Worm (Caenorhabditis elegans) whole organism, L4/young adult: ENCODE data around the gene M03B6.4.

Source experiments
- W03F9.2 ChIP-seq: fragments of 150-350 bp; optimal IDR thresholded peaks from 2 replicates; lab custom pipeline; 2014; ENCODE audit warnings: missing biosample characterization, missing genetic modification characterization
- dao-5 ChIP-seq: sonication (generic microtip); optimal IDR thresholded peaks from 2 replicates; lab custom pipeline; 2016; ENCODE audit warnings: missing genotype, missing genetic modification characterization, moderate library complexity, missing compliant biosample characterization
- him-1 ChIP-seq: sonication (generic microtip); optimal IDR thresholded peaks from 2 replicates; lab custom pipeline; 2016; ENCODE audit warnings: missing genotype, missing genetic modification reagents, missing genetic modification characterization, missing compliant biosample characterization

Gene M03B6.4

ce11 chrX:13858693-13859092, at the start of gene M03B6.4:
Gene M03B6.4 (plus strand): TSS chrX:13858841.
- no peak for TF ChIP-seq W03F9.2 (tag; lab: Kevin White, UChicago)
- no peak for TF ChIP-seq him-1 (tag; lab: Kevin White, UChicago)
- no peak for TF ChIP-seq dao-5

- TF ChIP-seq W03F9.2 (tag; lab: Kevin White, UChicago), result no peak
- no peak for TF ChIP-seq him-1 (tag; lab: Kevin White, UChicago)
- TF ChIP-seq dao-5, result no peak
These were observed 48.9 kb upstream of the M03B6.4 start, which contains the start of gene obr-3 for ce11 chrX:13809773-13810172. Gene obr-3 (minus strand): TSS chrX:13809873.

ce11 chrX:13811156-13811555, 47.5 kb upstream of the M03B6.4 start:
- no peak for TF ChIP-seq W03F9.2 (tag; lab: Kevin White, UChicago)

ce11 chrX:13811929-13812328, 46.7 kb upstream of the M03B6.4 start:
- TF ChIP-seq W03F9.2 (tag; lab: Kevin White, UChicago) (no peak), him-1 (tag; lab: Kevin White, UChicago) (no peak), dao-5 (no peak)

ce11 chrX:13818791-13819190, 39.9 kb upstream of the M03B6.4 start:
- no peak for TF ChIP-seq W03F9.2 (tag; lab: Kevin White, UChicago)
- no peak for TF ChIP-seq him-1 (tag; lab: Kevin White, UChicago)
- TF ChIP-seq dao-5, result no peak

ce11 chrX:13823482-13823881, 35.2 kb upstream of the M03B6.4 start, which contains the start of gene twk-23:
Gene twk-23 (minus strand): TSS chrX:13823582.
- TF ChIP-seq him-1 (tag; lab: Kevin White, UChicago), result no peak

- TF ChIP-seq dao-5 (no peak), him-1 (tag; lab: Kevin White, UChicago) (no peak), W03F9.2 (tag; lab: Kevin White, UChicago) (no peak)
These were observed 25.2 kb upstream of the M03B6.4 start for ce11 chrX:13833448-13833847.

ce11 chrX:13834127-13834526, 24.5 kb upstream of the M03B6.4 start, which contains the start of gene F19D8.2:
Gene F19D8.2 (plus strand): TSS chrX:13834427.
- TF ChIP-seq W03F9.2 (tag; lab: Kevin White, UChicago) (no peak), dao-5 (no peak), him-1 (tag; lab: Kevin White, UChicago) (no peak)

ce11 chrX:13838019-13838418, 20.6 kb upstream of the M03B6.4 start:
- no peak for TF ChIP-seq W03F9.2 (tag; lab: Kevin White, UChicago)
- TF ChIP-seq dao-5, result no peak
- no peak for TF ChIP-seq him-1 (tag; lab: Kevin White, UChicago)

ce11 chrX:13840336-13840735, 18.3 kb upstream of the M03B6.4 start:
- TF ChIP-seq dao-5, result no peak
- TF ChIP-seq W03F9.2 (tag; lab: Kevin White, UChicago), result no peak
- TF ChIP-seq him-1 (tag; lab: Kevin White, UChicago), result no peak

- TF ChIP-seq him-1 (tag; lab: Kevin White, UChicago), result no peak
- TF ChIP-seq W03F9.2 (tag; lab: Kevin White, UChicago), result no peak
- no peak for TF ChIP-seq dao-5
These were observed 17.4 kb upstream of the M03B6.4 start, which contains the start of gene M03B6.1 for ce11 chrX:13841277-13841676. Gene M03B6.1 (plus strand): TSS chrX:13841610.

ce11 chrX:13843676-13844075, 15.0 kb upstream of the M03B6.4 start, which contains the start of gene M03B6.5:
Gene M03B6.5 (plus strand): TSS chrX:13843976.
- TF ChIP-seq him-1 (tag; lab: Kevin White, UChicago) (no peak), dao-5 (no peak), W03F9.2 (tag; lab: Kevin White, UChicago) (no peak)

ce11 chrX:13846024-13846423, 12.6 kb upstream of the M03B6.4 start:
- TF ChIP-seq him-1 (tag; lab: Kevin White, UChicago), result no peak
- no peak for TF ChIP-seq W03F9.2 (tag; lab: Kevin White, UChicago)
- no peak for TF ChIP-seq dao-5

ce11 chrX:13850359-13850758, 8.3 kb upstream of the M03B6.4 start:
- TF ChIP-seq W03F9.2 (tag; lab: Kevin White, UChicago), result no peak
- no peak for TF ChIP-seq him-1 (tag; lab: Kevin White, UChicago)
- no peak for TF ChIP-seq dao-5

- TF ChIP-seq dao-5 (no peak), W03F9.2 (tag; lab: Kevin White, UChicago) (no peak), him-1 (tag; lab: Kevin White, UChicago) (no peak)
These were observed 7.1 kb upstream of the M03B6.4 start for ce11 chrX:13851590-13851989.
